Worm (Caenorhabditis elegans) whole organism, L4/young adult: ENCODE data around the gene F59B2.3.
"Not testable (repeated sequence)": the region's sequence is repeated elsewhere in the genome, so short reads cannot be mapped to it uniquely, and the experiment has no call there.

Experiments
- W03F9.2 ChIP-seq: fragments of 150-350 bp; optimal IDR thresholded peaks from 2 replicates; lab custom pipeline; 2014; ENCODE audit warnings: missing biosample characterization, missing genetic modification characterization
- dao-5 ChIP-seq: sonication (generic microtip); optimal IDR thresholded peaks from 2 replicates; lab custom pipeline; 2016; ENCODE audit warnings: missing genotype, missing genetic modification characterization, moderate library complexity, missing compliant biosample characterization
- him-1 ChIP-seq: sonication (generic microtip); optimal IDR thresholded peaks from 2 replicates; lab custom pipeline; 2016; ENCODE audit warnings: missing genotype, missing genetic modification reagents, missing genetic modification characterization, missing compliant biosample characterization

F59B2.3 gene

ce11 chrIII:9007183-9007582 lies 7.6 kb upstream of the F59B2.3 start:
- TF ChIP-seq him-1 (tag; lab: Kevin White, UChicago), result no peak
- no peak for TF ChIP-seq W03F9.2 (tag; lab: Kevin White, UChicago)
- no peak for TF ChIP-seq dao-5 (tag; lab: Kevin White, UChicago)

- not testable (repeated sequence) for TF ChIP-seq dao-5, W03F9.2, him-1 (tag; lab: Kevin White, UChicago)
These were observed 6.4 kb upstream of the F59B2.3 start, which contains the start of gene rab-6.1 for ce11 chrIII:9005905-9006372. TSS of gene rab-6.1 (minus strand) at chrIII:9005955.

ce11 chrIII:9004658-9005057 lies 5.1 kb upstream of the F59B2.3 start:
- TF ChIP-seq dao-5 (tag; lab: Kevin White, UChicago) (no peak), him-1 (tag; lab: Kevin White, UChicago) (no peak), W03F9.2 (tag; lab: Kevin White, UChicago) (no peak)

DNA sequence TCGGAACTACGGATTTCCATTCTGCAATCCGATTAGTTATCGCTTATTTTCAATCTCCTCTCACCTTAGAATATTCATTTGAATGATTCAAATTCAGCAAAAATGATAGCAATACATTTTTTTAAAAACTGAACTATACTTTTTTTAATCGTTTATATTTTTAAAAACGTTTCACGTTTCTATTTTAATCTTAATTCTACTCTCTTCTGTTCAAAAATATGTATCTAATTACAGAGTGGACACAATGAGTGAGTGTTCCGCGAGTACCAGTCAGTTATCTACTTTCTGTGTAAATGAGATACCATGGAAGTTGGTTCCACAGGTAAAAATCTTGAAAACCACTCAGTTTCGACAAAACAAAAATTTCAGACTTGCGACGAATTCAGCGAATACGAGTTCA lies 3.0 kb upstream of the F59B2.3 start, which contains the start of the genes F59B2.15 and zif-1:
TSS of gene F59B2.15 (minus strand) at position 101 of the 400 bp plus-strand sequence.
TSS of gene zif-1 (plus strand) at position 235 of the 400 bp plus-strand sequence.
- TF ChIP-seq W03F9.2 (tag; lab: Kevin White, UChicago), result no peak
- no peak for TF ChIP-seq him-1 (tag; lab: Kevin White, UChicago)
- TF ChIP-seq dao-5 (tag; lab: Kevin White, UChicago), result no peak

DNA sequence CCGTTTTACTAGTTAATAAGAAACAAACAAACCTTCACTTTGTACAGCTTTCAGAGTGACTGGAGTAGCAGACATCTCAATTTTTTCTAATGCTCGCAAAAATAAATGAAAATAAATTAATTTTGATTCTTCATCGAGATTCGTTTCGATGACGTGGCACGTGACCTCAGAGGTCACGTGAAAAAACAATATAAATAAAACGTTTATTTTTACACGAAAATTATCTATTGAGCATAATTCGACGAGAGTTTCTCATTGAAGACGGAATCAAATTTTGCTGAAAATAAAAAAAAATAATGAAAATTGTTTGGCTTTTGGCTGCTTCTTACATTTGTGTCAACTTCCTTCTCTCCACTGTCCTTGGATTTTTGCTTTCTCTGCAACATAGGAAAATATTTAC lies 2.3 kb upstream of the F59B2.3 start, which contains the start of gene rpn-6.2:
TSS of gene rpn-6.2 (minus strand) at position 101 of the 400 bp plus-strand sequence.
- no peak for TF ChIP-seq him-1 (tag; lab: Kevin White, UChicago)
- no peak for TF ChIP-seq dao-5 (tag; lab: Kevin White, UChicago)
- no peak for TF ChIP-seq W03F9.2 (tag; lab: Kevin White, UChicago)

DNA sequence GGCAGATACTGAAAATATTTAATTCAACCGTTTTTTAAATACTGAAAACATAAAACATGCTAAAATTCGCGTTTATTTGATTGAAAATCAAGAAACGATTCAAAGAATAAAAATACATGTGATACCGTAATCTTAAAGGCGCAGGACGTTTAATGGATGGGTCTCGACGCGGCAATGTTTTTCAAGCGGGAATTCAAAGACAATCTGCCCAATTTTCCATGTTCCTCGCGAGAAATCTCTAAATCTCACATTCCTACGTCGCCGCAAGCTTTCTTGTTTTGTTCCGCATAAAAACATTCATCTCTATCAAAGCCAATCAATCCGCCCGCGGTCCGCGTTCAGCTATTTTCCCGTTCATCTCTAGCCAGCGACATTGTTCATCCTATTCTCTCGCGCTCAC lies 1.9 kb upstream of the F59B2.3 start:
- TF ChIP-seq W03F9.2 (tag; lab: Kevin White, UChicago) (peak; percentile 22), dao-5 (tag; lab: Kevin White, UChicago) (no peak)

- TF ChIP-seq dao-5 (tag; lab: Kevin White, UChicago), result no peak
- TF ChIP-seq W03F9.2 (tag; lab: Kevin White, UChicago), result no peak
- no peak for TF ChIP-seq him-1 (tag; lab: Kevin White, UChicago)
These were observed 682 bp downstream of the F59B2.3 start for ce11 chrIII:8998884-8999283.

ce11 chrIII:8997821-8998220 lies 1.7 kb downstream of the F59B2.3 start:
- TF ChIP-seq him-1 (tag; lab: Kevin White, UChicago) (no peak), W03F9.2 (tag; lab: Kevin White, UChicago) (no peak), dao-5 (tag; lab: Kevin White, UChicago) (no peak)

ce11 chrIII:8996686-8997085 lies 2.9 kb downstream of the F59B2.3 start, which contains the start of gene skat-1:
TSS of gene skat-1 (minus strand) at chrIII:8996786.
- no peak for TF ChIP-seq W03F9.2 (tag; lab: Kevin White, UChicago)
- TF ChIP-seq dao-5 (tag; lab: Kevin White, UChicago), result no peak
- TF ChIP-seq him-1 (tag; lab: Kevin White, UChicago), result no peak

DNA sequence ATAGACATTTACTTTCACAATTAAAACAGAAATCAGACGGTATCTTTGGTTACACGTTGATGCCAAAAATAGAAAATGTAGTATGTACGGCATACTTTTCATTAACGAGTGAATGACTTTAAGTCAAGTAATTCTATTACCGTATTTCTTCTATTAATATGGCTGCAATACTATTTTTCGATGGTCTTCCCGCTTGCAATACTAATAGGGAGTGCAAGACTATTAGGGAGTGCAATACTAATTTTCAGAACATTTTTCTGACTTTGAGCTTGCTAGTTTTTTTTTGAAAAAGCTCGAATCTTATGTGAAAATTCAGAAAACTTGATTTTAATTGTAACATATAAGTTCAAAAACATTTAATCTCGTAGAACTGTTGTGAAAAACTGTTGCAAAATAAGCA lies 9.8 kb downstream of the F59B2.3 start, which contains the start of gene R08D7.7:
TSS of gene R08D7.7 (plus strand) at position 301 of the 400 bp plus-strand sequence.
- not testable (repeated sequence) for TF ChIP-seq W03F9.2, dao-5, him-1 (tag; lab: Kevin White, UChicago)

DNA sequence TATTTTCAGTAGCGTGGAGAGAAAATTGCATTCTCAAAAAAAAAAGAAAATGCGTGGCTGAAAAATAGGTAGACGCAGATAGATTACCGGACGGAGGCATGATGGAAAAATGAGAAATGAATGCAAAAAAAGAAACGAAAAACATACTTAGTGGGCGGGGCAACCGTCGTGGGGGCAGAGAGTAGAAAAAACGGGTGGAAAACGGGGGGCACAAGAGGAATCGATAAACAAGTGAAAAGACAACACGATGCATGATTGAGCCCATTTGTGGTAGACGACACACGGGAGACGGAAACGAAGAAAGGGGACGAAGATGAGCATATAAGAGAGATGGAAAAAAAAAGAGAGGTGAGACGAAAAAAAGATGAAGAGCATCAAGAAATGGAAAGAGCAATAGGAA lies 11.0 kb downstream of the F59B2.3 start:
- TF ChIP-seq him-1 (tag; lab: Kevin White, UChicago) (no peak), W03F9.2 (tag; lab: Kevin White, UChicago) (no peak), dao-5 (tag; lab: Kevin White, UChicago) (no peak)

DNA sequence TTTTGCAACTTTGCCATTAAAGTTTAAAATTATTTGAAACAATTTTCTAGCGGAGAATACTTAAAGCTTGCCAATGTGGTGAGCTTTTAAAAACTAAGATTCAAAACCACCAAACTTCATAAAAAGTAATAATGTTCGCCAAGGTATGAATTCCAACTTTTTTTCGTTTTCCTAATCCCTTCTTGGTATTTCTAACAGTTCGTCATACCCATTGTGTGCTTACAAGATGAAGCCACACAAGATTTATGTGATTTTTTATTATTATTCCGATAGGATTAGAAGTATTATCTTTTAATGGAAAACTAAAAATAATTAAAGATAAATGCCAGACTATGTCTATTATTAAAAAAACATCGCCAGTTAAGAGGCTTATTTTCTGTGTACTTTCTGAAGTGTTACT lies 11.5 kb downstream of the F59B2.3 start:
- TF ChIP-seq dao-5 (tag; lab: Kevin White, UChicago) (no peak), him-1 (tag; lab: Kevin White, UChicago) (no peak), W03F9.2 (tag; lab: Kevin White, UChicago) (no peak)

ce11 chrIII:8986872-8987271 lies 12.7 kb downstream of the F59B2.3 start:
- TF ChIP-seq him-1 (tag; lab: Kevin White, UChicago) (no peak), W03F9.2 (tag; lab: Kevin White, UChicago) (peak; percentile 33)

ce11 chrIII:8985965-8986364 lies 13.6 kb downstream of the F59B2.3 start:
- TF ChIP-seq dao-5 (tag; lab: Kevin White, UChicago) (no peak), him-1 (tag; lab: Kevin White, UChicago) (no peak), W03F9.2 (tag; lab: Kevin White, UChicago) (no peak)
